Worm (Caenorhabditis elegans): ENCODE measurements around the gene F35F11.2.
A peak's percentile ranks its signal among the peaks of the same experiment; 100 is the strongest.

DNA sequence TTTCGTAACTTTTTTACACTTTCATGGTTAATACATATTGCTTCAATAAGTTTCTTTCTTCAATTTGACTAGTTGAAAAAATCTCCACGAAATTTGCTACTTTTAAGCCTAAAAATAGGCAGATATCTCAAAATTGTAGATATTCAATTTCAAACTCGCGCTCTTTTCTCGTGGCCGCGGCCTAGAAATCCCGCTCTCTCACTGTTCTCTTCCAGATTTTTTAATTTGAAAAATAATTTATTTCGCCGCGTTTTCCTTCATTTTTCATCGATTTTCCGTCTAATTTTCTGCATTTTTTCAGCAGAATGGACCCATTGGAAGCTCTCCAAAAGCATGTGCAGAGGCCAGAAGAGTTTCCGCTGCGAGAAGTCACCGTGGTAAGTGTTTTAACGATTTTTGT is 2.2 kb downstream of the F35F11.2 start, which contains the start of gene cdc-73:
- TF ChIP-seq xbp-1 (tag; optimal IDR thresholded peaks at IDR 0.05), result peak; percentile 54
- peak; percentile 22 to 58 (median 25) for TF ChIP-seq ceh-82 (tag; optimal IDR thresholded peaks at IDR 0.05)
- no peak for TF ChIP-seq nhr-237 (tag; optimal IDR thresholded peaks at IDR 0.05)
- TF ChIP-seq hpl-2 (GFP tag; optimal IDR thresholded peaks at IDR 0.05), result no peak
- TF ChIP-seq snpc-4 (tag; optimal IDR thresholded peaks at IDR 0.05), result no peak
- TF ChIP-seq nhr-11 (tag; optimal IDR thresholded peaks at IDR 0.05), result no peak
- no peak for TF ChIP-seq jun-1 (tag; optimal IDR thresholded peaks at IDR 0.05)
- no peak for TF ChIP-seq nhr-12 (tag; optimal IDR thresholded peaks at IDR 0.05)
